Worm (Caenorhabditis elegans): ENCODE data around the gene gcy-19.

- TF ChIP-seq sdc-2 (tag; optimal IDR thresholded peaks at IDR 0.05) = no peak
- TF ChIP-seq ama-1 (optimal IDR thresholded peaks at IDR 0.05) = no peak
- TF ChIP-seq nhr-11 (tag; optimal IDR thresholded peaks at IDR 0.05) = no peak
- no peak for TF ChIP-seq fkh-6 (tag; optimal IDR thresholded peaks at IDR 0.05)
- TF ChIP-seq ceh-2 (tag; optimal IDR thresholded peaks at IDR 0.05) = no peak
- no peak for TF ChIP-seq ceh-24 (tag; optimal IDR thresholded peaks at IDR 0.05)
- no peak for TF ChIP-seq unc-3 (GFP tag; conservative IDR thresholded peaks at IDR 0.05)
- no peak for TF ChIP-seq unc-3 (tag; optimal IDR thresholded peaks at IDR 0.05)
Measured at ce11 chrII:3213898-3214297, 45.3 kb downstream of the gcy-19 start, which contains the start of gene ZC239.4.

Data from whole organism, late embryonic.